Worm (Caenorhabditis elegans): ENCODE data around the gene chl-1.

- TF ChIP-seq F26F4.8 (GFP tag; conservative IDR thresholded peaks at IDR 0.05) (no peak), nhr-10 (tag; optimal IDR thresholded peaks at IDR 0.05) (no peak), egl-43 (GFP tag; IDR thresholded peaks at IDR 0.05) (0 out of 2 replicates have a peak, but pooled peaks have one; percentile 20), unc-62 (GFP tag; optimal IDR thresholded peaks at IDR 0.05 in 1 of 2) (peak in 1 of 2 experiments; percentile 47), unc-62 (tag; optimal IDR thresholded peaks at IDR 0.05) (no peak), duxl-1 (tag; optimal IDR thresholded peaks at IDR 0.05; ENCODE audit: poor library complexity) (no peak), fkh-10 (GFP tag; optimal IDR thresholded peaks at IDR 0.05) (peak; percentile 38), vab-7 (GFP tag; IDR thresholded peaks at IDR 0.05) (0 out of 2 replicates have a peak, but pooled peaks have one; percentile 39), R02D3.7 (tag; optimal IDR thresholded peaks at IDR 0.05) (no peak), snpc-4 (tag; optimal IDR thresholded peaks at IDR 0.05) (no peak), egl-27 (tag; optimal IDR thresholded peaks at IDR 0.05) (no peak), ceh-32 (tag; optimal IDR thresholded peaks at IDR 0.05; ENCODE audit: poor library complexity) (no peak), mep-1 (tag; optimal IDR thresholded peaks at IDR 0.05) (peak; percentile 35), jun-1 (tag; optimal IDR thresholded peaks at IDR 0.05) (no peak), ceh-82 (tag; optimal IDR thresholded peaks at IDR 0.05) (no peak)
Measured at ce11 chrIII:10398919-10399318, 6.1 kb downstream of the chl-1 start.
